Fruit fly (Drosophila melanogaster): ENCODE results near the gene Btk.
A peak's percentile ranks its signal among the peaks of the same experiment; 100 is the strongest.

The Btk gene

dm6 chr2L:8276287-8276686 lies 24.6 kb downstream of the Btk start (continued):
- TF ChIP-seq gfzf (GFP tag; optimal IDR thresholded peaks at IDR 0.05) (no peak), CG6175 (GFP tag; IDR thresholded peaks at IDR 0.05) (no peak), pnt (GFP tag; optimal IDR thresholded peaks at IDR 0.05) (no peak), CG16815 (GFP tag; optimal IDR thresholded peaks at IDR 0.05) (no peak), lola (GFP tag; optimal IDR thresholded peaks at IDR 0.05) (peak in 1 of 3 experiments; percentile 10), fd64A (GFP tag; optimal IDR thresholded peaks at IDR 0.05) (no peak), Lhr (GFP tag; optimal IDR thresholded peaks at IDR 0.05) (no peak), Mrtf (GFP tag; IDR thresholded peaks at IDR 0.05) (no peak), Chrac-16 (GFP tag; optimal IDR thresholded peaks at IDR 0.05) (no peak), chm (GFP tag; IDR thresholded peaks at IDR 0.05) (0 out of 2 replicates have a peak, but pooled peaks have one; percentile 45), ara (GFP tag; IDR thresholded peaks at IDR 0.05) (no peak), CG33557 (GFP tag; optimal IDR thresholded peaks at IDR 0.05) (peak; percentile 8), gce (GFP tag; IDR thresholded peaks at IDR 0.05) (no peak), dmrt11E (tag; optimal IDR thresholded peaks at IDR 0.05) (peak; percentile 70), sc (optimal IDR thresholded peaks at IDR 0.05) (no peak), sc (GFP tag; optimal IDR thresholded peaks at IDR 0.05) (no peak), sens-2 (GFP tag; IDR thresholded peaks at IDR 0.05) (no peak), hth (optimal IDR thresholded peaks at IDR 0.05) (no peak), tll (GFP tag; optimal IDR thresholded peaks at IDR 0.05) (peak in 1 of 2 experiments; percentile 98), Sry-β (GFP tag; optimal IDR thresholded peaks at IDR 0.05) (no peak), Lim3 (GFP tag; IDR thresholded peaks at IDR 0.05) (no peak), Atf-2 (GFP tag; optimal IDR thresholded peaks at IDR 0.05) (no peak), trh (GFP tag; optimal IDR thresholded peaks at IDR 0.05) (no peak), D19B (GFP tag; optimal IDR thresholded peaks at IDR 0.05) (no peak), CG2116 (GFP tag; optimal IDR thresholded peaks at IDR 0.05) (no peak), al (GFP tag; IDR thresholded peaks at IDR 0.05) (no peak), CG9727 (GFP tag; optimal IDR thresholded peaks at IDR 0.05) (peak; percentile 46), usp (GFP tag; optimal IDR thresholded peaks at IDR 0.05) (no peak), CG10543 (GFP tag; optimal IDR thresholded peaks at IDR 0.05) (no peak), fd3F (GFP tag; optimal IDR thresholded peaks at IDR 0.05) (no peak), nerfin-2 (GFP tag; IDR thresholded peaks at IDR 0.05; ENCODE audit: partially characterized antibody) (no peak), CG8944 (GFP tag; optimal IDR thresholded peaks at IDR 0.05) (no peak), fd102C (GFP tag; optimal IDR thresholded peaks at IDR 0.05) (peak; percentile 88), Nf-YB (GFP tag; optimal IDR thresholded peaks at IDR 0.05) (peak; percentile 11), ci (GFP tag; IDR thresholded peaks at IDR 0.05) (no peak), CG8388 (GFP tag; optimal IDR thresholded peaks at IDR 0.05) (no peak), tio (GFP tag; optimal IDR thresholded peaks at IDR 0.05) (no peak), CG15601 (tag; optimal IDR thresholded peaks at IDR 0.05) (no peak), CG11723 (GFP tag; optimal IDR thresholded peaks at IDR 0.05) (no peak), CG11093 (GFP tag; IDR thresholded peaks at IDR 0.05) (no peak), CG4707 (GFP tag; optimal IDR thresholded peaks at IDR 0.05) (no peak), CG10565 (GFP tag; optimal IDR thresholded peaks at IDR 0.05) (no peak), CG2199 (GFP tag; IDR thresholded peaks at IDR 0.05) (peak; percentile 58; the same call in 1 of the 3 replicates), HLHmδ (GFP tag; optimal IDR thresholded peaks at IDR 0.05) (no peak), CG10321 (GFP tag; IDR thresholded peaks at IDR 0.05) (no peak), BEAF-32 (GFP tag; optimal IDR thresholded peaks at IDR 0.05) (no peak), CG12744 (GFP tag; optimal IDR thresholded peaks at IDR 0.05) (peak; percentile 3), NfI (GFP tag; optimal IDR thresholded peaks at IDR 0.05) (no peak), eve (GFP tag; optimal IDR thresholded peaks at IDR 0.05) (no peak), CG6654 (GFP tag; optimal IDR thresholded peaks at IDR 0.05) (no peak), CHES-1-like (GFP tag; optimal IDR thresholded peaks at IDR 0.05) (no peak), CG4820 (GFP tag; optimal IDR thresholded peaks at IDR 0.05) (no peak)

Data from whole organism, embryonic.